Fruit fly (Drosophila melanogaster) whole organism, wandering third instar larva: ENCODE measurements around the gene CG44475.

Experiments used
- Abd-B ChIP-seq: fragments of >200 bp; optimal IDR thresholded peaks from 2 replicates; lab custom pipeline; 2017; ENCODE audit warnings: missing biosample characterization, missing genetic modification characterization
- CG32264 ChIP-seq: fragments of 200-800 bp; sonication (Bioruptor generic); optimal IDR thresholded peaks from 2 replicates; lab custom pipeline; 2016; ENCODE audit warnings: missing biosample characterization, missing genetic modification characterization
- CG9705 ChIP-seq: fragments of 200-800 bp; sonication (Bioruptor generic); optimal IDR thresholded peaks from 2 replicates; lab custom pipeline; 2018; ENCODE audit warnings: missing biosample characterization, mild to moderate bottlenecking, missing genetic modification characterization
- CrebA ChIP-seq: fragments of 200-800 bp; sonication (Bioruptor generic); optimal IDR thresholded peaks from 2 replicates; lab custom pipeline; 2016; ENCODE audit warnings: missing biosample characterization, mild to moderate bottlenecking, missing genetic modification characterization, borderline replicate concordance
- Dfd ChIP-seq: fragments of >200 bp; optimal IDR thresholded peaks from 2 replicates; lab custom pipeline; 2017; ENCODE audit warnings: missing biosample characterization, missing genetic modification characterization
- Dif ChIP-seq: fragments of 200-275, 200-300 bp; sonication (Bioruptor generic); optimal IDR thresholded peaks from 2 replicates; lab custom pipeline; 2018; ENCODE audit warnings: missing biosample characterization, missing genetic modification characterization; ENCODE audit not compliant: partially characterized antibody
- GATAd ChIP-seq: sonication (Bioruptor generic); optimal IDR thresholded peaks from 2 replicates; lab custom pipeline; 2016; ENCODE audit warnings: missing biosample characterization, missing genetic modification characterization
- HLH106 ChIP-seq: fragments of 200-800 bp; optimal IDR thresholded peaks from 3 replicates; lab custom pipeline; 2019; ENCODE audit warnings: missing biosample characterization, mild to moderate bottlenecking, missing genetic modification characterization, moderate library complexity
- Hnf4 ChIP-seq: fragments of 200-800 bp; sonication (Bioruptor generic); optimal IDR thresholded peaks from 2 replicates; lab custom pipeline; 2016; ENCODE audit warnings: missing biosample characterization, mild to moderate bottlenecking, missing genetic modification characterization
- Hr78 ChIP-seq: fragments of >200 bp; optimal IDR thresholded peaks from 2 replicates; lab custom pipeline; 2017; ENCODE audit warnings: missing biosample characterization, missing genetic modification characterization
- Hr83 ChIP-seq: fragments of 200-300 bp; sonication (Bioruptor generic); optimal IDR thresholded peaks from 2 replicates; lab custom pipeline; 2016; ENCODE audit warnings: missing biosample characterization, mild to moderate bottlenecking, missing genetic modification characterization, moderate library complexity; ENCODE audit not compliant: poor library complexity, severe bottlenecking
- Jra ChIP-seq: sonication (Bioruptor generic); optimal IDR thresholded peaks from 2 replicates; lab custom pipeline; 2016; ENCODE audit warnings: missing biosample characterization, missing genetic modification characterization
- Mio ChIP-seq: sonication (Bioruptor generic); optimal IDR thresholded peaks from 2 replicates; lab custom pipeline; 2016; ENCODE audit warnings: missing biosample characterization, missing genetic modification characterization
- Myc ChIP-seq: fragments of >200 bp; optimal IDR thresholded peaks from 2 replicates; lab custom pipeline; 2017
- N ChIP-seq: fragments of >200 bp; optimal IDR thresholded peaks from 2 replicates; lab custom pipeline; 2018; ENCODE audit warnings: missing biosample characterization, missing external identifiers, missing genetic modification characterization
- OdsH ChIP-seq: fragments of 200-800 bp; sonication (Bioruptor generic); optimal IDR thresholded peaks from 2 replicates; lab custom pipeline; 2016; ENCODE audit warnings: missing biosample characterization, mild to moderate bottlenecking, missing genetic modification characterization
- Rel ChIP-seq, 2 experiments: fragments of 200-800 bp; sonication (Bioruptor generic) in 1 of 2; optimal IDR thresholded peaks; 2 replicates in 1 of 2; 3 replicates in 1 of 2; lab custom pipeline; 2016 to 2019; ENCODE audit warnings: mild to moderate bottlenecking in 2 of 2, missing biosample characterization in 2 of 2, missing genetic modification characterization in 2 of 2, moderate library complexity in 1 of 2
- Sp1 ChIP-seq: fragments of 200-800 bp; sonication (Bioruptor generic); optimal IDR thresholded peaks from 3 replicates; lab custom pipeline; 2019; ENCODE audit warnings: missing biosample characterization, mild to moderate bottlenecking, missing genetic modification characterization, moderate library complexity
- Vsx2 ChIP-seq: fragments of 200-300, 225-300 bp; sonication (Bioruptor generic); optimal IDR thresholded peaks from 2 replicates; lab custom pipeline; 2018; ENCODE audit warnings: missing biosample characterization, missing genetic modification characterization; ENCODE audit not compliant: partially characterized antibody
- br ChIP-seq: fragments of 200-800 bp; sonication (Bioruptor generic); optimal IDR thresholded peaks from 2 replicates; lab custom pipeline; 2016; ENCODE audit warnings: missing biosample characterization, missing genetic modification characterization
- brk ChIP-seq: fragments of 200-800 bp; sonication (Bioruptor generic); optimal IDR thresholded peaks from 2 replicates; lab custom pipeline; 2016; ENCODE audit warnings: missing biosample characterization, mild to moderate bottlenecking, missing genetic modification characterization
- dl ChIP-seq, 2 experiments: fragments of 175-275, 200-275 bp in 1 of 2; fragments of 200-275 bp in 1 of 2; sonication (Bioruptor generic); optimal IDR thresholded peaks; lab custom pipeline; 2018; ENCODE audit warnings: mild to moderate bottlenecking in 2 of 2, missing biosample characterization in 2 of 2, missing genetic modification characterization in 2 of 2, moderate library complexity in 2 of 2; ENCODE audit not compliant: partially characterized antibody in 2 of 2, insufficient read depth in 1 of 2
- dmrt93B ChIP-seq: fragments of 200-800 bp; sonication (Bioruptor generic); optimal IDR thresholded peaks from 2 replicates; lab custom pipeline; 2018; ENCODE audit warnings: missing biosample characterization, mild to moderate bottlenecking, missing genetic modification characterization
- dsf ChIP-seq: sonication (Bioruptor generic); optimal IDR thresholded peaks from 2 replicates; lab custom pipeline; 2016; ENCODE audit warnings: missing biosample characterization, missing genetic modification characterization, borderline replicate concordance
- ey ChIP-seq: fragments of 200-800 bp; sonication (Bioruptor generic); optimal IDR thresholded peaks from 2 replicates; lab custom pipeline; 2016; ENCODE audit warnings: missing biosample characterization, missing genetic modification characterization
- foxo ChIP-seq, 2 experiments: fragments of 200-800 bp; sonication (Bioruptor generic); optimal IDR thresholded peaks; 2 replicates in 1 of 2; 3 replicates in 1 of 2; lab custom pipeline; 2016 to 2017; ENCODE audit warnings: missing biosample characterization in 2 of 2, missing genetic modification characterization in 2 of 2
- fru ChIP-seq: fragments of 200-800 bp; sonication (Bioruptor generic); optimal IDR thresholded peaks from 3 replicates; lab custom pipeline; 2016; ENCODE audit warnings: missing biosample characterization, mild to moderate bottlenecking, missing genetic modification characterization
- h ChIP-seq: fragments of 200-800 bp; sonication (Bioruptor generic); optimal IDR thresholded peaks from 3 replicates; lab custom pipeline; 2016; ENCODE audit warnings: missing biosample characterization, mild to moderate bottlenecking, missing genetic modification characterization
- jim ChIP-seq: fragments of 175-275, 200-325 bp; sonication (Bioruptor generic); optimal IDR thresholded peaks from 2 replicates; lab custom pipeline; 2016; ENCODE audit warnings: missing biosample characterization, mild to moderate bottlenecking, missing genetic modification characterization
- lola ChIP-seq: fragments of >200 bp; optimal IDR thresholded peaks from 2 replicates; lab custom pipeline; 2017; ENCODE audit warnings: missing biosample characterization, missing genetic modification characterization
- pan ChIP-seq: fragments of >200 bp; optimal IDR thresholded peaks from 2 replicates; lab custom pipeline; 2017
- psq ChIP-seq: fragments of 200-800 bp; sonication (Bioruptor generic); optimal IDR thresholded peaks from 3 replicates; lab custom pipeline; 2017; ENCODE audit warnings: missing biosample characterization, mild to moderate bottlenecking, missing genetic modification characterization, moderate library complexity
- rgr ChIP-seq: fragments of 200-800 bp; sonication (Bioruptor generic); optimal IDR thresholded peaks from 3 replicates; lab custom pipeline; 2016; ENCODE audit warnings: missing biosample characterization, mild to moderate bottlenecking, missing genetic modification characterization
- sage ChIP-seq: fragments of 200-800 bp; sonication (Bioruptor generic); optimal IDR thresholded peaks from 2 replicates; lab custom pipeline; 2016; ENCODE audit warnings: missing biosample characterization, mild to moderate bottlenecking, missing genetic modification characterization
- sv ChIP-seq: fragments of 200-800 bp; sonication (Bioruptor generic); optimal IDR thresholded peaks from 3 replicates; lab custom pipeline; 2016; ENCODE audit warnings: missing biosample characterization, missing genetic modification characterization
- tai ChIP-seq: sonication (Bioruptor generic); optimal IDR thresholded peaks from 2 replicates; lab custom pipeline; 2016; ENCODE audit warnings: missing biosample characterization, missing genetic modification characterization
- usp ChIP-seq: fragments of >200 bp; optimal IDR thresholded peaks from 2 replicates; lab custom pipeline; 2017; ENCODE audit warnings: missing biosample characterization, missing genetic modification characterization
- woc ChIP-seq: sonication (Bioruptor generic); optimal IDR thresholded peaks from 2 replicates; lab custom pipeline; 2016; ENCODE audit warnings: missing biosample characterization, mild to moderate bottlenecking, missing genetic modification characterization

Gene CG44475

DNA sequence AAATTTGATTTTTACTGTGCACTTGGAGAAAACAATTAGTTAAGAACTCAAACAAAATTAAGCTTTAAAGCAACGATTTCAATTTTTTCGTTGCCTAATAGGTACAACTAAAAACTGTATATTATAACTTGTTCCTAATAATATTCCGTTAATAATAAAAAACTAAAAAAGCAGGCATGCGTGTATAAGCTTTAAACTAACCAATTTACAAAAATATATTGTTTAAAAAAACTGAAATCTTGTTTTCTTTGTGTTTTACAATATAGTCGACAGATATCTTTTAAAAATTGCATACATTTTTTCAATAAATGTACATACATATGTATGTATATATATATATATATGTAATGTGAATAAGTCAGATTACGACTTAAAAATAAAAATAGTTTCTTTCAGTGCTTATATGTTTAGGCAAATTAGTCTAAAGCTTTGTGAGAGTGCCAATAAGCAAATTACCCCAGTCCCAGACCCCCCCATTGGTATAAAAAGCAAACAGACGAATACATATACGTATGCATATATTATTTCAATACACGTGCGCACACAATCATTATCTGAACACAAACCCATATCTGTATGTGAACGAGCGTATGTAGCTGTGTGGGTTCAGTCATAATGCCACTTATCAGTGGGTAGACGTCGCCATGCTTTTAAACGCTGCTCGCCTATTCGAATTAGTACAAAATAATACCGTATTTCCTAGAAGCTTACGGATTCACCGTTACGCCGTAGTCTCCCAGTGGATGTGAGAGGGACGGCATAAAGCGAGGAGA lies 30.1 kb upstream of the CG44475 start (continued):
- TF ChIP-seq Hr83 (GFP tag; lab: Kevin White, UChicago) = peak; percentile 87
- no peak for TF ChIP-seq Rel (GFP tag; optimal IDR thresholded peaks at IDR 0.05; lab: Kevin White, UChicago)
- TF ChIP-seq Rel (tag; optimal IDR thresholded peaks at IDR 0.05; lab: Kevin White, UChicago) = peak; percentile 80
- TF ChIP-seq OdsH (GFP tag; lab: Kevin White, UChicago) = no peak
- TF ChIP-seq tai (GFP tag; lab: Kevin White, UChicago) = peak; percentile 56
- no peak for TF ChIP-seq CG32264 (GFP tag; lab: Kevin White, UChicago)
- TF ChIP-seq jim (GFP tag; lab: Kevin White, UChicago) = no peak
- TF ChIP-seq, all 38 proteins: peak for 14

DNA sequence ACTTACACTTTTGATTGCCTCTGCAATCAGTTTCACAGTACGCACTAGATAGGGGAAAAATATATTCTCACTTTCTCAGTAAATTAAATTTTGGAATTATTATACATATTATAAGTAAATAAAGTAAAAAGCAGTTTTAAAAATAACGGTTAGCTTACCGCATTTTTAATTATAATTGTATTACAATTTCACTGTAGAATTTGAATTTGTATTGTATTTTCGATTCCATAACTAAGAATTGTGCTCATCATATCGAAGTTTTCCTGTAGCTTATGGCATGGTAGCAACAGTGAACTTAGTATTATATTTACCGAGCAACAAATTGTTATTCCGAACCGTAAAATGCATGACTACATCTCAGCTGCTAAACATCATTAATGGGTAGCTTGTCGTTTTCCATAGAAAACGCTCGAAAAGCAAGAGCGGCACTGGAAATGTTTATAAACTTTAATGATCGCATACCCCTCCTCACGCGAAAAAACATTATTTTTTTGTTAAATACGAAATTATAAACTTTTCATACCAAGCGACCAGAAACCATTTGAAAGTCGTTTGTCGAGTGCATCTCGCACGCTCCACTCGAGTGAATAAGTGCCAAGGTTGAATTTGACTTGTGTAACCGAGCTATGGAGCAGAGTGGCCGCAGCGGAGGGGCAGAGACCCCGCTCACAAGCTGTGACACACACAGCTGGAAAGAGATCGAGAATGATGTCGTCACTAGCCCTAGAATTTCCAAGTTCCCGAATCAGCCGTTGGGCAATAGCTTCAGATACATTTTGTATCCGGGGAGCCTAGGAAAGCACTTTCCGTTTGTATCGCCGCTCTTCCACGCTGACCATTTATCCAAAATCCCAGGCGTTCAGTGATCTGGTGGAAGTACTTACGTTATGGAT lies 29.3 kb upstream of the CG44475 start:
- no peak for TF ChIP-seq jim (GFP tag; lab: Kevin White, UChicago)
- no peak for TF ChIP-seq Abd-B
- peak; percentile 39 for TF ChIP-seq Dfd (GFP tag; lab: Kevin White, UChicago)
- TF ChIP-seq br (GFP tag; lab: Kevin White, UChicago) = peak; percentile 24
- peak; percentile 81 for TF ChIP-seq CG9705 (GFP tag; lab: Kevin White, UChicago)
- TF ChIP-seq brk = peak; percentile 52
- TF ChIP-seq Vsx2 (GFP tag; lab: Kevin White, UChicago) = no peak
- peak; percentile 39 for TF ChIP-seq woc (GFP tag; lab: Kevin White, UChicago)
- peak; percentile 30 for TF ChIP-seq sage (GFP tag; lab: Kevin White, UChicago)
- peak; percentile 94 for TF ChIP-seq HLH106 (tag; lab: Kevin White, UChicago)
- no peak for TF ChIP-seq lola (GFP tag; lab: Kevin White, UChicago)
- no peak for TF ChIP-seq Myc (lab: Kevin White, UChicago)
- TF ChIP-seq Jra (GFP tag; lab: Kevin White, UChicago) = no peak
- peak; percentile 78 for TF ChIP-seq fru
- TF ChIP-seq tai (GFP tag; lab: Kevin White, UChicago) = peak; percentile 53
- peak; percentile 77 for TF ChIP-seq sv
- peak; percentile 95 for TF ChIP-seq OdsH (GFP tag; lab: Kevin White, UChicago)
- peak; percentile 43 for TF ChIP-seq Rel (GFP tag; optimal IDR thresholded peaks at IDR 0.05; lab: Kevin White, UChicago)
- TF ChIP-seq Rel (tag; optimal IDR thresholded peaks at IDR 0.05; lab: Kevin White, UChicago) = no peak
- peak in 1 of 2 experiments; percentile 90 for TF ChIP-seq foxo (GFP tag; optimal IDR thresholded peaks at IDR 0.05; lab: Kevin White, UChicago)
- TF ChIP-seq Hr83 (GFP tag; lab: Kevin White, UChicago) = no peak
- peak; percentile 44 for TF ChIP-seq dsf (GFP tag; lab: Kevin White, UChicago)
- TF ChIP-seq dmrt93B (GFP tag; lab: Kevin White, UChicago) = peak; percentile 86
- no peak for TF ChIP-seq Hr78 (GFP tag; lab: Kevin White, UChicago)
- peak; percentile 30 for TF ChIP-seq CrebA
- no peak for TF ChIP-seq Mio (GFP tag; lab: Kevin White, UChicago)
- peak; percentile 90 for TF ChIP-seq Sp1 (GFP tag; lab: Kevin White, UChicago)
- TF ChIP-seq usp (GFP tag; lab: Kevin White, UChicago) = no peak
- no peak for TF ChIP-seq pan (lab: Kevin White, UChicago)
- TF ChIP-seq Dif (GFP tag; lab: Kevin White, UChicago) = peak; percentile 31
- TF ChIP-seq ey (GFP tag; lab: Kevin White, UChicago) = peak; percentile 79
- TF ChIP-seq GATAd (GFP tag; lab: Kevin White, UChicago) = no peak
- no peak for TF ChIP-seq CG32264 (GFP tag; lab: Kevin White, UChicago)
- TF ChIP-seq psq (GFP tag; lab: Kevin White, UChicago) = peak; percentile 89
- peak; percentile 39 for TF ChIP-seq Hnf4 (GFP tag; lab: Kevin White, UChicago)
- no peak for TF ChIP-seq N (GFP tag; lab: Kevin White, UChicago)
- TF ChIP-seq h (GFP tag; lab: Kevin White, UChicago) = peak; percentile 55
- peak; percentile 94 for TF ChIP-seq rgr (GFP tag; lab: Kevin White, UChicago)
- no peak for TF ChIP-seq dl (GFP tag; optimal IDR thresholded peaks at IDR 0.05; lab: Kevin White, UChicago; ENCODE audit: insufficient read depth in 1 of 2, partially characterized antibody in 2 of 2)
